Worm (Caenorhabditis elegans): ENCODE measurements around the gene wrt-2.

- TF ChIP-seq nhr-237 (tag; optimal IDR thresholded peaks at IDR 0.05) (no peak), unc-62 (GFP tag; optimal IDR thresholded peaks at IDR 0.05) (no peak), lin-32 (GFP tag; optimal IDR thresholded peaks at IDR 0.05) (no peak), nhr-28 (tag; optimal IDR thresholded peaks at IDR 0.05) (no peak), pha-4 (tag; optimal IDR thresholded peaks at IDR 0.05) (no peak), ztf-11 (tag; optimal IDR thresholded peaks at IDR 0.05) (no peak), mep-1 (tag; optimal IDR thresholded peaks at IDR 0.05) (no peak), mab-5 (tag; optimal IDR thresholded peaks at IDR 0.05) (no peak), ham-2 (GFP tag; optimal IDR thresholded peaks at IDR 0.05) (no peak)
Measured at ce11 chrX:3048696-3049095, 45.5 kb downstream of the wrt-2 start.

Data from whole organism, mixed stage, embryonic.